Fruit fly (Drosophila melanogaster): ENCODE results near the gene RtGEF.

dm6 chr2L:20371451-20371850 lies 21.2 kb downstream of the RtGEF start:
- TF ChIP-seq org-1 (GFP tag; optimal IDR thresholded peaks at IDR 0.05) (no peak), sc (optimal IDR thresholded peaks at IDR 0.05) (no peak), sc (GFP tag; optimal IDR thresholded peaks at IDR 0.05) (no peak), B-H2 (GFP tag; optimal IDR thresholded peaks at IDR 0.05) (no peak), CG6813 (GFP tag; optimal IDR thresholded peaks at IDR 0.05) (no peak), CG14014 (GFP tag; IDR thresholded peaks at IDR 0.05) (no peak), Hmr (GFP tag; optimal IDR thresholded peaks at IDR 0.05) (no peak), Myb (GFP tag; optimal IDR thresholded peaks at IDR 0.05) (no peak), CG15269 (tag; optimal IDR thresholded peaks at IDR 0.05) (no peak), Blimp-1 (GFP tag; optimal IDR thresholded peaks at IDR 0.05) (peak; percentile 21)
